Fruit fly (Drosophila melanogaster): Measurements from ENCODE around the gene CG2116.

Gene CG2116

DNA sequence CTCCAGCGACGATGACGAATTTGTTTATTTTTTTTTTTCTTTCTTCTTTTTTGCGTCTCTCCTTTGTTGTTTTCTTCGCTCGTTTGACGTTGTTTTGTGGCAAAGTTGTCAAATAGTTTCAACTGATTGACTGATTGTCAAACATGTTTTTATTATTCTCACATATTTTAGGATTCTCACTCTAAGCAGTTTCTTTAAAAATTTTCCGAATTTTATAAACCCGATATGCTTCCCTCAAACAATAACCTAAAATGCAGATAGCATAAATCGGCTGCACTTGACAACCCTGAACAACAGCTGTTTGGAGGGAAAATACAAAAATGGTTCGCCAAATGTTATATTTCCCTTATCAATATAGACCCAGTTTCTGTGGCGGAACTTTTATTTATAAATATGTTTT, 13.9 kb downstream of the CG2116 start, which contains the start of gene CG17982 (continued):
- TF ChIP-seq CG8944 (GFP tag; optimal IDR thresholded peaks at IDR 0.05) (peak; percentile 77), mirr (GFP tag; optimal IDR thresholded peaks at IDR 0.05) (peak; percentile 75), Ptx1 (GFP tag; IDR thresholded peaks at IDR 0.05) (peak; percentile 82), ewg (GFP tag; optimal IDR thresholded peaks at IDR 0.05) (peak; percentile 64), lola (GFP tag; optimal IDR thresholded peaks at IDR 0.05) (peak in 1 of 3 experiments; percentile 77), yki (optimal IDR thresholded peaks at IDR 0.05) (no peak), CG11456 (GFP tag; IDR thresholded peaks at IDR 0.05) (peak; percentile 79), CG31388 (GFP tag; optimal IDR thresholded peaks at IDR 0.05) (no peak), CG1832 (GFP tag; optimal IDR thresholded peaks at IDR 0.05) (no peak), lilli (GFP tag; optimal IDR thresholded peaks at IDR 0.05) (peak; percentile 93), CG10366 (GFP tag; IDR thresholded peaks at IDR 0.05) (peak; percentile 76), CG7928 (GFP tag; optimal IDR thresholded peaks at IDR 0.05) (peak; percentile 47), sd (tag; optimal IDR thresholded peaks at IDR 0.05) (peak; percentile 62), sens (GFP tag) (peak; percentile 97), esg (GFP tag; conservative IDR thresholded peaks at IDR 0.05) (peak; percentile 74), CG33213 (GFP tag; optimal IDR thresholded peaks at IDR 0.05) (peak; percentile 87), CG6854 (GFP tag; optimal IDR thresholded peaks at IDR 0.05) (peak; percentile 43), gt (GFP tag; IDR thresholded peaks at IDR 0.05) (no peak), CG8765 (GFP tag; IDR thresholded peaks at IDR 0.05) (peak; percentile 44; the same call in 1 of the 2 replicates), sr (GFP tag; IDR thresholded peaks at IDR 0.05) (no peak), ham (GFP tag; IDR thresholded peaks at IDR 0.05) (no peak), Antp (GFP tag; optimal IDR thresholded peaks at IDR 0.05) (peak; percentile 84), org-1 (GFP tag; optimal IDR thresholded peaks at IDR 0.05) (peak; percentile 68), CG12236 (GFP tag; optimal IDR thresholded peaks at IDR 0.05) (peak; percentile 53), CG14965 (GFP tag; optimal IDR thresholded peaks at IDR 0.05; ENCODE audit: borderline replicate concordance) (no peak), Scr (GFP tag; IDR thresholded peaks at IDR 0.05; ENCODE audit: partially characterized antibody) (peak; percentile 40; the same call in 1 of the 2 replicates), CG34224 (GFP tag; IDR thresholded peaks at IDR 0.05; ENCODE audit: partially characterized antibody) (peak; percentile 52; the same call in 1 of the 3 replicates), CG2116 (GFP tag; optimal IDR thresholded peaks at IDR 0.05) (peak; percentile 71), ci (GFP tag; IDR thresholded peaks at IDR 0.05) (peak; percentile 90), CG10462 (GFP tag; optimal IDR thresholded peaks at IDR 0.05) (peak; percentile 48), CG3407 (GFP tag; optimal IDR thresholded peaks at IDR 0.05) (peak; percentile 70), B-H1 (GFP tag; IDR thresholded peaks at IDR 0.05) (peak; percentile 67; the same call in 2 of the 3 replicates), pnt (GFP tag; optimal IDR thresholded peaks at IDR 0.05) (peak; percentile 71), H15 (GFP tag; IDR thresholded peaks at IDR 0.05) (peak; percentile 64; the same call in 2 of the 3 replicates), Dp (GFP tag; optimal IDR thresholded peaks at IDR 0.05) (peak; percentile 72), sens-2 (GFP tag; IDR thresholded peaks at IDR 0.05) (no peak), btn (GFP tag; optimal IDR thresholded peaks at IDR 0.05) (peak; percentile 73), CG11398 (GFP tag; optimal IDR thresholded peaks at IDR 0.05) (peak; percentile 69), CG10209 (GFP tag; optimal IDR thresholded peaks at IDR 0.05) (peak; percentile 74), CG6272 (GFP tag; IDR thresholded peaks at IDR 0.05) (0 out of 2 replicates have a peak, but pooled peaks have one; percentile 34), Meics (GFP tag; optimal IDR thresholded peaks at IDR 0.05) (peak; percentile 84), CG10321 (GFP tag; IDR thresholded peaks at IDR 0.05) (no peak), NFAT (GFP tag; IDR thresholded peaks at IDR 0.05) (peak; percentile 66), Nf-YA (GFP tag; IDR thresholded peaks at IDR 0.05) (peak; percentile 57; the same call in 1 of the 2 replicates), so (GFP tag; IDR thresholded peaks at IDR 0.05) (peak; percentile 77; the same call in 2 of the 3 replicates), row (GFP tag; IDR thresholded peaks at IDR 0.05) (peak; percentile 90), CG9437 (GFP tag; optimal IDR thresholded peaks at IDR 0.05) (peak; percentile 67), NC2α (GFP tag; optimal IDR thresholded peaks at IDR 0.05) (peak; percentile 72), Atf6 (GFP tag; IDR thresholded peaks at IDR 0.05) (peak; percentile 84), sug (tag; optimal IDR thresholded peaks at IDR 0.05) (peak; percentile 87), cad (GFP tag; optimal IDR thresholded peaks at IDR 0.05) (no peak), Hsf (GFP tag; optimal IDR thresholded peaks at IDR 0.05) (peak; percentile 88)
